Fruit fly (Drosophila melanogaster): ENCODE data around the gene CG32053.

- TF ChIP-seq insv (optimal IDR thresholded peaks at IDR 0.05) (no peak), Myc (optimal IDR thresholded peaks at IDR 0.05) (no peak)
Measured at dm6 chr3L:10092278-10092903, at the start of gene CG32053.
